Fruit fly (Drosophila melanogaster) whole organism, embryonic: ENCODE measurements around the gene inaE.
A peak's percentile ranks its signal among the peaks of the same experiment; 100 is the strongest.

Experiments
- Atf6 ChIP-seq: fragments of 200-800 bp; sonication (Bioruptor generic); IDR thresholded peaks from 2 replicates; pipeline ENCODE4 v1.3.6; 2022; ENCODE audit warnings: missing biosample characterization, missing genetic modification characterization
- C15 ChIP-seq: fragments of 200-800 bp; sonication (Bioruptor generic); IDR thresholded peaks from 3 replicates; pipeline ENCODE4 v1.3.6; 2022; ENCODE audit warnings: missing biosample characterization, missing genetic modification characterization
- CG10959 ChIP-seq: fragments of 200-800 bp; sonication (Bioruptor generic); IDR thresholded peaks from 2 replicates; pipeline ENCODE4 v1.3.6; 2022; ENCODE audit warnings: missing biosample characterization, missing genetic modification characterization
- CG12104 ChIP-seq: fragments of 200-800 bp; sonication (Bioruptor generic); optimal IDR thresholded peaks from 3 replicates; lab custom pipeline; 2016; ENCODE audit warnings: missing biosample characterization, missing genetic modification characterization
- CG13894 ChIP-seq: fragments of 200-800 bp; sonication (Bioruptor generic); optimal IDR thresholded peaks from 3 replicates; lab custom pipeline; 2018; ENCODE audit warnings: missing biosample characterization, mild to moderate bottlenecking, missing genetic modification characterization, moderate library complexity
- CG15269 ChIP-seq: fragments of 200-800 bp; sonication (Bioruptor generic); optimal IDR thresholded peaks from 2 replicates; lab custom pipeline; 2018; ENCODE audit warnings: missing biosample characterization, mild to moderate bottlenecking, missing genetic modification characterization, moderate library complexity
- CG17829 ChIP-seq: fragments of 200-800 bp; optimal IDR thresholded peaks from 2 replicates; lab custom pipeline; 2019; ENCODE audit warnings: missing biosample characterization, mild to moderate bottlenecking, missing genetic modification characterization, moderate library complexity
- CG18011 ChIP-seq: fragments of 200-800 bp; sonication (Bioruptor generic); optimal IDR thresholded peaks from 2 replicates; lab custom pipeline; 2017; ENCODE audit warnings: missing biosample characterization, missing genetic modification characterization, mild to moderate bottlenecking, moderate library complexity, missing genotype
- CG18262 ChIP-seq: fragments of 200-800 bp; optimal IDR thresholded peaks from 3 replicates; lab custom pipeline; 2019; ENCODE audit warnings: missing biosample characterization, mild to moderate bottlenecking, missing genetic modification characterization, moderate library complexity
- CG18764 ChIP-seq: fragments of 200-800 bp; sonication (Bioruptor generic); optimal IDR thresholded peaks from 3 replicates; lab custom pipeline; 2016; ENCODE audit warnings: missing biosample characterization, missing genetic modification characterization
- CG2116 ChIP-seq: fragments of 200-800 bp; sonication (Bioruptor generic); optimal IDR thresholded peaks from 3 replicates; lab custom pipeline; 2018; ENCODE audit warnings: missing biosample characterization, mild to moderate bottlenecking, missing genetic modification characterization
- CG2712 ChIP-seq: fragments of 200-800 bp; optimal IDR thresholded peaks from 3 replicates; lab custom pipeline; 2019; ENCODE audit warnings: missing biosample characterization, mild to moderate bottlenecking, missing genetic modification characterization, moderate library complexity
- CG34224 ChIP-seq: fragments of 200-800 bp; sonication (Bioruptor generic); IDR thresholded peaks from 3 replicates; pipeline ENCODE4 v1.3.6; 2022; ENCODE audit warnings: missing biosample characterization, missing genetic modification characterization; ENCODE audit not compliant: partially characterized antibody
- CG4360 ChIP-seq: fragments of 200-800 bp; sonication (Bioruptor generic); IDR thresholded peaks from 2 replicates; pipeline ENCODE4 v1.3.6; 2022; ENCODE audit warnings: missing biosample characterization, missing genetic modification characterization
- CG4854 ChIP-seq: fragments of 200-800 bp; sonication (Bioruptor generic); optimal IDR thresholded peaks from 2 replicates; lab custom pipeline; 2016; ENCODE audit warnings: missing biosample characterization, missing genetic modification characterization, inconsistent platforms
- CG6272 ChIP-seq: fragments of 200-800 bp; sonication (Bioruptor generic); IDR thresholded peaks from 2 replicates; pipeline ENCODE4 v1.3.6; 2022; ENCODE audit warnings: missing biosample characterization, missing genetic modification characterization
- CG6765 ChIP-seq: fragments of 200-800 bp; sonication (Bioruptor generic); optimal IDR thresholded peaks from 3 replicates; lab custom pipeline; 2017; ENCODE audit warnings: missing biosample characterization, mild to moderate bottlenecking, missing genetic modification characterization
- CG6813 ChIP-seq: fragments of 200-800 bp; sonication (Bioruptor generic); optimal IDR thresholded peaks from 2 replicates; lab custom pipeline; 2017; ENCODE audit warnings: missing biosample characterization, missing genetic modification characterization, mild to moderate bottlenecking, moderate library complexity, missing genetic modification reagents
- CG6854 ChIP-seq: fragments of 200-800 bp; sonication (Bioruptor generic); optimal IDR thresholded peaks from 3 replicates; lab custom pipeline; 2017; ENCODE audit warnings: missing biosample characterization, mild to moderate bottlenecking, missing genetic modification characterization
- CG8359 ChIP-seq: fragments of 200-800 bp; sonication (Bioruptor generic); optimal IDR thresholded peaks from 2 replicates; lab custom pipeline; 2017; ENCODE audit warnings: missing biosample characterization, mild to moderate bottlenecking, missing genetic modification characterization, borderline replicate concordance
- CG9797 ChIP-seq: fragments of 200-800 bp; sonication (Bioruptor generic); optimal IDR thresholded peaks from 3 replicates; lab custom pipeline; 2018; ENCODE audit warnings: missing biosample characterization, mild to moderate bottlenecking, missing genetic modification characterization
- Dad ChIP-seq: fragments of 200-800 bp; sonication (Bioruptor generic); optimal IDR thresholded peaks from 3 replicates; lab custom pipeline; 2016; ENCODE audit warnings: missing biosample characterization, missing genetic modification characterization
- Dll ChIP-seq: fragments of 200-800 bp; sonication (Bioruptor generic); IDR thresholded peaks from 4 replicates; pipeline ENCODE4 v1.3.6; 2022; ENCODE audit warnings: missing biosample characterization, missing genetic modification characterization; ENCODE audit not compliant: partially characterized antibody
- Ets97D ChIP-seq: fragments of 200-800 bp; sonication (Bioruptor generic); optimal IDR thresholded peaks from 3 replicates; lab custom pipeline; 2016; ENCODE audit warnings: missing biosample characterization, missing genetic modification characterization
- Gug ChIP-seq: fragments of 200-800 bp; sonication (Bioruptor generic); IDR thresholded peaks from 4 replicates; pipeline ENCODE4 v1.3.6; 2022; ENCODE audit warnings: missing biosample characterization, missing genetic modification characterization
- Hmx ChIP-seq: fragments of 200-800 bp; sonication (Bioruptor generic); optimal IDR thresholded peaks from 2 replicates; lab custom pipeline; 2016; ENCODE audit warnings: missing biosample characterization, missing genetic modification characterization
- Hr78 ChIP-seq, 2 experiments: fragments of 200-800 bp in 1 of 2; fragments of >200 bp in 1 of 2; sonication (Bioruptor generic) in 1 of 2; optimal IDR thresholded peaks; 2 replicates each; lab custom pipeline; 2017 to 2019; ENCODE audit warnings: missing biosample characterization in 2 of 2, missing genetic modification characterization in 2 of 2, mild to moderate bottlenecking in 1 of 2, moderate library complexity in 1 of 2
- Lhr ChIP-seq: fragments of 200-800 bp; sonication (Bioruptor generic); optimal IDR thresholded peaks from 3 replicates; lab custom pipeline; 2017; ENCODE audit warnings: mild to moderate bottlenecking, missing biosample characterization, missing genetic modification reagents, missing genetic modification characterization
- MESR4 ChIP-seq: fragments of 200-800 bp; sonication (Bioruptor generic); optimal IDR thresholded peaks from 2 replicates; lab custom pipeline; 2018; ENCODE audit warnings: missing biosample characterization, mild to moderate bottlenecking, missing genetic modification characterization, moderate library complexity
- NC2α ChIP-seq: fragments of 200-800 bp; sonication (Bioruptor generic); optimal IDR thresholded peaks from 2 replicates; lab custom pipeline; 2016; ENCODE audit warnings: missing biosample characterization, missing genetic modification characterization
- Rfx ChIP-seq: fragments of 200-800 bp; sonication (Bioruptor generic); IDR thresholded peaks from 2 replicates; pipeline ENCODE4 v1.3.6; 2022; ENCODE audit warnings: missing biosample characterization, missing genetic modification characterization
- Side ChIP-seq: fragments of 200-800 bp; sonication (Bioruptor generic); optimal IDR thresholded peaks from 2 replicates; lab custom pipeline; 2016; ENCODE audit warnings: missing biosample characterization, missing genetic modification characterization
- Xbp1 ChIP-seq: fragments of 200-800 bp; sonication (Bioruptor generic); optimal IDR thresholded peaks from 3 replicates; lab custom pipeline; 2016; ENCODE audit warnings: missing biosample characterization, mild to moderate bottlenecking, missing genetic modification characterization
- br ChIP-seq: fragments of >200 bp; optimal IDR thresholded peaks from 2 replicates; lab custom pipeline; 2017
- bsh ChIP-seq, 2 experiments: fragments of 200-800 bp; sonication (Bioruptor generic); optimal IDR thresholded peaks; 2 replicates each; lab custom pipeline; 2017 to 2018; ENCODE audit warnings: mild to moderate bottlenecking in 2 of 2, missing biosample characterization in 2 of 2, missing genetic modification characterization in 2 of 2, moderate library complexity in 1 of 2
- btn ChIP-seq: fragments of 200-800 bp; sonication (Bioruptor generic); optimal IDR thresholded peaks from 2 replicates; lab custom pipeline; 2016; ENCODE audit warnings: missing biosample characterization, missing genetic modification characterization
- cwo ChIP-seq: fragments of 200-800 bp; sonication (Bioruptor generic); optimal IDR thresholded peaks from 3 replicates; lab custom pipeline; 2017; ENCODE audit warnings: missing biosample characterization, missing genetic modification characterization, mild to moderate bottlenecking, moderate library complexity, missing genetic modification reagents
- dimm ChIP-seq: fragments of 200-800 bp; sonication (Bioruptor generic); IDR thresholded peaks from 2 replicates; pipeline ENCODE4 v1.3.6; 2022; ENCODE audit warnings: missing biosample characterization, missing genetic modification characterization
- dysf ChIP-seq: fragments of 200-800 bp; sonication (Bioruptor generic); IDR thresholded peaks from 3 replicates; pipeline ENCODE4 v1.3.6; 2022; ENCODE audit warnings: missing biosample characterization, missing genetic modification characterization
- fd3F ChIP-seq: fragments of 200-800 bp; sonication (Bioruptor generic); optimal IDR thresholded peaks from 2 replicates; lab custom pipeline; 2018; ENCODE audit warnings: missing biosample characterization, mild to moderate bottlenecking, missing genetic modification characterization, moderate library complexity
- fu2 ChIP-seq: fragments of 200-800 bp; sonication (Bioruptor generic); optimal IDR thresholded peaks from 2 replicates; lab custom pipeline; 2016; ENCODE audit warnings: missing biosample characterization, missing genetic modification characterization
- gfzf ChIP-seq: fragments of 200-800 bp; sonication (Bioruptor generic); optimal IDR thresholded peaks from 2 replicates; lab custom pipeline; 2016; ENCODE audit warnings: missing biosample characterization, mild to moderate bottlenecking, missing genetic modification characterization, moderate library complexity
- klu ChIP-seq: fragments of 200-800 bp; sonication (Bioruptor generic); IDR thresholded peaks from 2 replicates; pipeline ENCODE4 v1.3.6; 2022; ENCODE audit warnings: missing biosample characterization, missing genetic modification characterization
- maf-S ChIP-seq: fragments of 200-800 bp; sonication (Bioruptor generic); optimal IDR thresholded peaks from 2 replicates; lab custom pipeline; 2016; ENCODE audit warnings: missing biosample characterization, missing genetic modification characterization
- pb ChIP-seq: fragments of 200-800 bp; sonication (Bioruptor generic); optimal IDR thresholded peaks from 3 replicates; lab custom pipeline; 2016; ENCODE audit warnings: missing biosample characterization, missing genetic modification characterization
- ro ChIP-seq: fragments of 200-800 bp; sonication (Bioruptor generic); IDR thresholded peaks from 2 replicates; pipeline ENCODE4 v1.3.6; 2022; ENCODE audit warnings: missing biosample characterization, missing genetic modification characterization
- sim ChIP-seq: fragments of 200-800 bp; sonication (Bioruptor generic); IDR thresholded peaks from 2 replicates; pipeline ENCODE4 v1.3.6; 2022; ENCODE audit warnings: missing biosample characterization, missing genetic modification characterization
- toy ChIP-seq: fragments of 200-800 bp; sonication (Bioruptor generic); IDR thresholded peaks from 2 replicates; pipeline ENCODE4 v1.3.6; 2022; ENCODE audit warnings: missing biosample characterization, missing genetic modification characterization
- usp ChIP-seq: fragments of >200 bp; optimal IDR thresholded peaks from 2 replicates; lab custom pipeline; 2017; ENCODE audit warnings: missing biosample characterization, missing genetic modification characterization

inaE gene

DNA sequence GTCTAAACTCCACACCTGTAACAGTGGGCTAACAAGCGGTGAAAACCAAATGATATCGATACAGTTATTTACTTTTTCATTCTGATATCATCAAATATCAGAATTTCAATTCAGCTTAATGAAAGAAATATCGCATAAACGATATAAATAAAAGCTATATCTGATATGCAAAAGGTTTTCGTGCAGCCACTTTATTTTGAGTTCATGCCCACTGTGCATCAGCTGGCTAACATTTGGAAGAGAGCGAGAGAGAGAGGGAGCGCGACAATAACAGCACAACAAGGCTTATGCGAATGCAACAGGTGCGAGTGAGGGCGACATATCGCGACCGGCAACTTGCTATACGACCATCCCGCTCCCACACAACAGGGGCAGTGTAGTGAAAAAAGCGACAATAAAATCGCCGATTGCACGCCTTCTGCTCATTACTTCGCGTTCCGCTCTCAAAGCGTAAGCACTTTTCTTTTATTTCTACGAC, 44.1 kb upstream of the inaE start, which contains the start of gene CG11151 (continued):
- peak; percentile 98 for TF ChIP-seq CG15269
- TF ChIP-seq CG17829 (tag; lab: Kevin White, UChicago): peak; percentile 97
- peak; percentile 87 for TF ChIP-seq toy (GFP tag; lab: Robert Waterston, UW)
- peak; percentile 51 for TF ChIP-seq MESR4 (GFP tag; lab: Kevin White, UChicago)
- TF ChIP-seq CG6765 (GFP tag; lab: Kevin White, UChicago): peak; percentile 85

DNA sequence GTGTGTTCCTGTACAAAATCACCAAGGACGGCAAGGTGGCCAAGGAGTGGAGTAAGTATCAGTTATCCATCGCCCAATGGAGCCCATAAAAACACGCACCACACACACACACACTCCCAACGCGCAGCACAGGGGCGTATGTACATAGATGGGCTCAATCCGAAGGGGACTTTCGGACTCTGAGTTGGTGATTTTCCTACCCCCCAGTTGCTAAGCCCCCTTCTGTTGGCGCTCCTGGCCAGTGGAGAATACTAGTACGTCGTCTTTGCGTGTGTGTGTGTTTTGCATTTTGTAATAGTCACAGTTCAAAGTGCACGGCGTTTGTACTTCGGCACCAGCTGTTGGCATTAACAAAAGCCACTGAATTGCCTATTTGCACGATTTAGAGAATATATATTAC, 43.5 kb upstream of the inaE start:
- TF ChIP-seq dimm (GFP tag; lab: Robert Waterston, UW) (no peak; the same call in 1 of the 2 replicates), CG2712 (tag; lab: Kevin White, UChicago) (peak; percentile 69), fu2 (GFP tag; lab: Kevin White, UChicago) (peak; percentile 66), klu (GFP tag; lab: Robert Waterston, UW) (peak; percentile 44; the same call in 1 of the 2 replicates), Atf6 (GFP tag; lab: Robert Waterston, UW) (peak; percentile 63), pb (GFP tag; lab: Kevin White, UChicago) (no peak), Lhr (GFP tag; lab: Kevin White, UChicago) (no peak), fd3F (peak; percentile 71), CG9797 (GFP tag; lab: Kevin White, UChicago) (no peak), CG6813 (GFP tag; lab: Kevin White, UChicago) (peak; percentile 83), maf-S (GFP tag; lab: Kevin White, UChicago) (peak; percentile 68), CG4360 (no peak), br (lab: Kevin White, UChicago) (no peak), C15 (no peak), Rfx (GFP tag; lab: Robert Waterston, UW) (peak; percentile 95), CG10959 (GFP tag; lab: Robert Waterston, UW) (peak; percentile 61; the same call in 1 of the 2 replicates), CG18011 (GFP tag; lab: Kevin White, UChicago) (peak; percentile 46), CG6272 (GFP tag; lab: Robert Waterston, UW) (peak; percentile 69), CG8359 (GFP tag; lab: Kevin White, UChicago) (peak; percentile 29), NC2α (GFP tag; lab: Kevin White, UChicago) (no peak), Hr78 (GFP tag; optimal IDR thresholded peaks at IDR 0.05; lab: Kevin White, UChicago) (peak in 1 of 2 experiments; percentile 94), ro (GFP tag; lab: Robert Waterston, UW) (no peak), CG18262 (tag; lab: Kevin White, UChicago) (peak; percentile 35), bsh (GFP tag; optimal IDR thresholded peaks at IDR 0.05; lab: Kevin White, UChicago) (peak; percentile 75 to 83), usp (no peak), CG2116 (no peak), gfzf (GFP tag; lab: Kevin White, UChicago) (no peak), Ets97D (GFP tag; lab: Kevin White, UChicago) (no peak), CG18764 (GFP tag; lab: Kevin White, UChicago) (peak; percentile 62), CG13894 (tag; lab: Kevin White, UChicago) (peak; percentile 74), Dll (GFP tag; lab: Robert Waterston, UW) (no peak), CG4854 (GFP tag; lab: Kevin White, UChicago) (peak; percentile 40), dysf (GFP tag; lab: Robert Waterston, UW) (peak; percentile 86), Dad (peak; percentile 41), CG6854 (no peak), Gug (peak; percentile 95), CG12104 (no peak), btn (GFP tag; lab: Kevin White, UChicago) (no peak), Xbp1 (GFP tag; lab: Kevin White, UChicago) (peak; percentile 86), Side (GFP tag; lab: Kevin White, UChicago) (peak; percentile 80), sim (GFP tag; lab: Robert Waterston, UW) (no peak), CG34224 (no peak), cwo (GFP tag; lab: Kevin White, UChicago) (peak; percentile 71), Hmx (GFP tag; lab: Kevin White, UChicago) (no peak)
